Worm (Caenorhabditis elegans) whole organism, midembryonic: ENCODE results near the gene ipp-5.

ENCODE experiments used
- T22C8.4 ChIP-seq: fragments of 200-800 bp; sonication (Bioruptor generic); IDR thresholded peaks from 2 replicates; pipeline ENCODE4 v1.3.6; 2022; ENCODE audit warnings: missing genetic modification characterization, missing compliant biosample characterization
- cog-1 ChIP-seq: sonication (generic microtip); optimal IDR thresholded peaks from 2 replicates; lab custom pipeline; 2016; ENCODE audit warnings: missing genetic modification characterization, missing compliant biosample characterization
- flt-1 ChIP-seq: fragments of 200-800 bp; sonication (Bioruptor generic); IDR thresholded peaks from 2 replicates; pipeline ENCODE4 v1.3.6; 2022; ENCODE audit warnings: missing genetic modification characterization, missing compliant biosample characterization
- klf-2 ChIP-seq: fragments of 200-800 bp; sonication (Bioruptor generic); conservative IDR thresholded peaks from 2 replicates; pipeline ENCODE4 v1.3.6; 2022; ENCODE audit warnings: missing genetic modification reagents, missing genetic modification characterization, missing compliant biosample characterization
- med-1 ChIP-seq: sonication (generic microtip); optimal IDR thresholded peaks from 2 replicates; lab custom pipeline; 2017; ENCODE audit warnings: missing genetic modification characterization, mild to moderate bottlenecking, missing compliant biosample characterization, antibody characterized with exemption, missing genetic modification reagents; ENCODE audit not compliant: insufficient read depth
- ref-1 ChIP-seq: fragments of 200-800 bp; sonication (Bioruptor generic); conservative IDR thresholded peaks from 2 replicates; pipeline ENCODE4 v1.3.6; 2022; ENCODE audit warnings: missing genetic modification reagents, missing genetic modification characterization, missing compliant biosample characterization
- tab-1 ChIP-seq: fragments of 200-800 bp; sonication (Bioruptor generic); IDR thresholded peaks from 2 replicates; pipeline ENCODE4 v1.3.6; 2022; ENCODE audit warnings: missing genetic modification characterization, missing compliant biosample characterization
- ztf-23 ChIP-seq: fragments of 200-800 bp; sonication (Bioruptor generic); IDR thresholded peaks from 2 replicates; pipeline ENCODE4 v1.3.6; 2022; ENCODE audit warnings: missing genetic modification reagents, missing genetic modification characterization, missing compliant biosample characterization
- ztf-29 ChIP-seq: fragments of 200-800 bp; sonication (Bioruptor generic); IDR thresholded peaks from 2 replicates; pipeline ENCODE4 v1.3.6; 2022; ENCODE audit warnings: missing genetic modification reagents, missing genetic modification characterization, missing compliant biosample characterization

Gene ipp-5

DNA sequence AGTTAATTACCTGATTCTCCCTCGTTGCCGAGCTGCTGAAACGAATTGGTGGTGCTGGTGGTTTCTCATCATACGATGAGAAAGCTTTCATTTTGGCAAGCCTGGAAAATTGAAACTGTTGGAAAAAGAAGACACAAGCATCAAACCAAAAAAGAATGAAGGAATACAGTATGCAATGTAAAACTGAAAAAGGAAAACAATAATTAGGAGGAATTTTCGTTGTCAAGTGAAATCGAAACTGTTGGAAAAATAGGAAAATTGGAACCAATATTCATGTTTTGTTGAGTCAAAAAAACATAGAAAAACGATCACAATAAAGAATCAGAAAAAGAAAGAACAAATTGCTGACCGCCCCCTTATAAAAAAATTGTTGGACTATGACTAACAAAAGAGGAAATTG, 17.2 kb downstream of the ipp-5 start, which contains the start of gene pak-1:
Gene pak-1 (minus strand): TSS at position 101 of the 400 bp plus-strand sequence.
- no peak for TF ChIP-seq ztf-29 (GFP tag; lab: Robert Waterston, UW)
- TF ChIP-seq tab-1 (GFP tag; lab: Robert Waterston, UW), result no peak
- TF ChIP-seq klf-2 (GFP tag; lab: Robert Waterston, UW), result no peak
- no peak for TF ChIP-seq ref-1 (GFP tag; lab: Robert Waterston, UW)
- no peak for TF ChIP-seq med-1 (GFP tag; lab: Kevin White, UChicago)
- no peak for TF ChIP-seq cog-1
- TF ChIP-seq ztf-23, result no peak
- no peak for TF ChIP-seq flt-1
- TF ChIP-seq T22C8.4 (GFP tag; lab: Robert Waterston, UW), result no peak

DNA sequence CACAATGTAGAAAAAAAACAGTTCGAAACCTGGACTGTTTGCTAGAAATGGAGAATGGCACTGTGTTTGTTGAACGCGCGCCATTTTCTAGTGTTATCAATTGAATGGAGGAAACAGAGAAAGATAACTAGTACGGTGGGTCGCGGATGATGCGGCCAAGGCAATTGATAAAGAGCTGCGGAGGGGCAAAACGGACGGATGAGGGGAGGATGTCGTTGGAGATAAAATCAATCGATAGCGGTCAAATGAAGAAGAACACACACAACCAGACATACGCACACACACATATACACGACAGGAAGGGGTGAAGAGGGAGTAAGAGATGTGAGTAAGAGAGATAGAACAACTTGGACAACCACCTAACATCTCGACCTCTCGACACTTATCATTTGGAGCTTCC, 18.8 kb downstream of the ipp-5 start:
- TF ChIP-seq tab-1 (GFP tag; lab: Robert Waterston, UW) (no peak), ztf-23 (no peak), med-1 (GFP tag; lab: Kevin White, UChicago) (no peak), ztf-29 (GFP tag; lab: Robert Waterston, UW) (no peak), flt-1 (0 out of 2 replicates have a peak, but pooled peaks have one; percentile 19), T22C8.4 (GFP tag; lab: Robert Waterston, UW) (peak; percentile 63), klf-2 (GFP tag; lab: Robert Waterston, UW) (no peak)

DNA sequence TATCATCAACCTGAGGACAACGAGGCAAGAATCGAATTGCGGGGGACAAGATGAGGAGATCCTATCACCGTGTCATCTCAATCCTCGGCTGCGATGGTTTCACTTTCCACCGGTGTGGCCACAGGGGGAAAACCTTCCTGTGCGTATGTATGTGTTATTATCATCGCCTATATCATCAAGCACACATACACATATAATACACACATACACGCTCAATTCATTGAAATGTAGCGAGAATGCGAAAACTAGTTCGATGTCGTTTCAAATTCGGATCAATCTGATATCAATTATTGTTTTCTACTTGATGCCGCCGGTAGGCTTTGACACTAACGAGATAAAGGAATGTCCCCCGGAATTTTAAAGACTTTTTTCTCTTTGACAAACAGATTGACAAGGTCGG, 19.6 kb downstream of the ipp-5 start:
- TF ChIP-seq ref-1 (GFP tag; lab: Robert Waterston, UW) (no peak), cog-1 (no peak), ztf-23 (no peak), T22C8.4 (GFP tag; lab: Robert Waterston, UW) (no peak), flt-1 (no peak), med-1 (GFP tag; lab: Kevin White, UChicago) (no peak), klf-2 (GFP tag; lab: Robert Waterston, UW) (no peak), ztf-29 (GFP tag; lab: Robert Waterston, UW) (no peak), tab-1 (GFP tag; lab: Robert Waterston, UW) (no peak)

DNA sequence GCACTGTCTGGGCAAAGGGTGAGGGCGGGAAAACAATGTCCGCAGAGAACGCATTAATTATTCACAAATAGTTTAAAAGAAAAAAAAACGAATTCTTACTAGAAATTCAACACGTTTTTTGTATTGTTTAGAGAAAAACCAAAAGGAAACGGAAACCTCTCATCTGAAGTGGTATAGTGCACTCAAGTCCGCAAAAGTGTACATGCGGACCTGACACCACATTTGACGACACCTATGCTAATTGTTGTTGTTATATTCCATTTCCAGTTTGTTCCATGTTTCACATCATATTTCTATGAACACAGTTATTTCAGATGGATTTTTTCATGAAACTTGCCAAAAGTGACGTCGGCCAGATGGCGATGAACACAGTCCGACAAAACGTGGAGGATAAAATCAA, 21.5 kb downstream of the ipp-5 start, which contains the start of gene C45B2.6:
Gene C45B2.6 (plus strand): TSS at position 136 of the 400 bp plus-strand sequence.
- TF ChIP-seq tab-1 (GFP tag; lab: Robert Waterston, UW), result no peak

DNA sequence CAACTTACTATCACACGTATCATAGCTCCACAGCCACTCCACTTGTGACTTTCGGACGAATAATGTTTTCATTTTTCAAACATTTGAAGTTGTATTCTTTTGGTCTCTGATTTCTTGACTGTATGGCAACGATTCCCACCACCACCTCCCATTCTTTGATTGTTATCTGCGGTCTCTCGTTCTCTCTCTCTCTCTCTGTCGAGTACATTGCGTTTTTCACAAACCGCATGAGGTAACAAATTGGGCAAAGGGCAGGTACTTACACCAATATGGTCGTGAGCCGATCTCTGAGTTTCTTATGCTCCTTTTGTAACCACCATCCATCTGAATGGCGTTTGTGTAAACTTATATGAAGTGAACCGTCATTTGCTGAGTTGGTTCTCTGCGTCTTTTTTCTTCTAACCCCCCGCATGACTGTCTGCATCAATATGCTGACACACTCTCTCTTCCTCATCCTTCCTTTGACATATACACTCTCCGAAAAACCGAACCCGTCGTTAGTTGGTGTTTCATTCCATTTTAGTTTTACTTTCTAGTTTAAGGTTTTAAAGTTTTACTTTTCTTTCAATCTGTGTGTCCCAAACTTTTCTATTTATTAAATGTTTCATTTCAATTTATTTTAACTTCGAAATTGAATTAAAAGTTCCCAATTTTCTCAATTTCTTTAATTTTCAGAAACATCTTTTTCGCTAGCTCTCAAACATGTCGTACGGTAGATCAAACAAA, 26.5 kb downstream of the ipp-5 start, which contains the start of gene gln-1:
Gene gln-1 (plus strand): TSS at position 676 of the 726 bp plus-strand sequence.
- TF ChIP-seq ztf-23 (0 out of 2 replicates have a peak, but pooled peaks have one; percentile 18), tab-1 (GFP tag; lab: Robert Waterston, UW) (no peak)

DNA sequence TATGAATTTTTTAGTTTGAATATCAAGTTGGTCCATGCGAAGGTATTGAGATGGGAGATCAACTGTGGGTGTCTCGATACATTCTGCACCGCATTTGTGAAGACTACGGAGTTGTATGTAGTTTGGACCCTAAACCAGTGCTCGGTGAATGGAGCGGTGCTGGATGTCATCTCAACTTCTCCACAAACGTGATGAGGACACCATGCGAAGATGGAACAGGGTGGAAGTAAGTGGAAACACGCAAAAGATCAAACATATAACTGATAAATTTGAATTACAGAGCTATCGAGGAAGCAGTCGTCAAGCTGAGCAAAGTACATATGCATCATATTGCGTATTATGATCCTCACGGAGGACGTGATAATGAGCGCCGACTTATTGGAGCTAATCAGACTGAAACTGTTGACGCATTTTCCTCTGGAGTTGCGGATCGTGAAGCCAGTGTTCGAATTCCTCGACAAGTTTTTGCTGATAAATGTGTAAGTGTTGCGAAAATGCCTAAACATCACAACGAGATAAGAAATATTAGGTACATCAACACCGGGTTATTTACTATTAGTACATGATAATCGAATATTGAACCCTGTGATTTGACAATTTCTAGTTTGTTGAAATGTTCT, 28.0 kb downstream of the ipp-5 start:
- no peak for TF ChIP-seq med-1 (GFP tag; lab: Kevin White, UChicago)
- TF ChIP-seq ztf-23, result no peak
- no peak for TF ChIP-seq ref-1 (GFP tag; lab: Robert Waterston, UW)
- TF ChIP-seq ztf-29 (GFP tag; lab: Robert Waterston, UW), result no peak

DNA sequence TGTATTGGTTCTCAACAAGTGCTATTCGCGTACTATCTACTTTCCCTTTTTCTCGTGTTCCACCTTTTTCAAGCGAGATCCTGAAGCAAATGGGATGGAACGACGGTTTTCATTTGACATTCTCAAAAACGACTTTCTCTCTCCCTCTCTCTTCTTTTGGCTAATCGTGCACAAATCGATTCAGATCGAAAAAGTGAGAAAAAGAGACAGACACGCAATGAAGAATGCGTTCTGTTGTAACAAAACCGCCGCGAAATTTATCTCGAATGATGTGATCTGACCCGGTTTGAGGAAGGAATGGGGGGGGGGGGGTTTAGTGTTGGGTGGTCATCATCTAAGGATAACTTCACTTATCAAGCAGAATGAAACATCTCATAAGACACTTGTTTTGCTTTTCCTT, 33.1 kb downstream of the ipp-5 start:
- TF ChIP-seq ztf-29 (GFP tag; lab: Robert Waterston, UW) (no peak), flt-1 (no peak), tab-1 (GFP tag; lab: Robert Waterston, UW) (no peak), klf-2 (GFP tag; lab: Robert Waterston, UW) (no peak), med-1 (GFP tag; lab: Kevin White, UChicago) (no peak), ref-1 (GFP tag; lab: Robert Waterston, UW) (no peak), ztf-23 (no peak), T22C8.4 (GFP tag; lab: Robert Waterston, UW) (no peak), cog-1 (no peak)

DNA sequence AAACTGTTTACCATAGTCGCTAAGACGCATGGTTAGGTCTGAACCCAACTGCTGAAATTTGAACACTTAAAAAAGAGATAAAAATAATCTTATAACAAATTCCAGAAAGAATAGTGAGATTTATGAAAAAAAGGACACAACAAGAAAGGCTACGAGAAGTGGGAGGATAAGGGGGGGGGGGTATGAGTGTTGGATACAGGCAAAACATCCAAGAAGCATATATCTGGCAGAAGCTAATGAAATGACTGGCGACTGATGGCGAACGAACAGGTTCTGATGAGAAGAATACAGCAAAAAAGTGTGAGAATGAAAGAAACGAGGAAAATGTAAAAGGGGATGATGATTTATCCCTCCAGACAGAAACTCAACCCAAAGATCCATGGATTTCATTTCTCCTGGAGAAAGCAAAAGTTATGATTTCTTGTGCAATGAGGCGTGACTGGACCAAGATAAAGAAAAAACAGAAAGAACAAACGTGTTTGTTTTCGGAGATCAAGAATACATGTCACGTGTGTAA, 34.7 kb downstream of the ipp-5 start, which contains the start of gene ptr-4:
Gene ptr-4 (minus strand): TSS at position 51 of the 517 bp plus-strand sequence.
- TF ChIP-seq cog-1, result no peak
- no peak for TF ChIP-seq ztf-29 (GFP tag; lab: Robert Waterston, UW)
- TF ChIP-seq ztf-23, result no peak
- no peak for TF ChIP-seq T22C8.4 (GFP tag; lab: Robert Waterston, UW)
- no peak for TF ChIP-seq flt-1
- no peak for TF ChIP-seq tab-1 (GFP tag; lab: Robert Waterston, UW)

DNA sequence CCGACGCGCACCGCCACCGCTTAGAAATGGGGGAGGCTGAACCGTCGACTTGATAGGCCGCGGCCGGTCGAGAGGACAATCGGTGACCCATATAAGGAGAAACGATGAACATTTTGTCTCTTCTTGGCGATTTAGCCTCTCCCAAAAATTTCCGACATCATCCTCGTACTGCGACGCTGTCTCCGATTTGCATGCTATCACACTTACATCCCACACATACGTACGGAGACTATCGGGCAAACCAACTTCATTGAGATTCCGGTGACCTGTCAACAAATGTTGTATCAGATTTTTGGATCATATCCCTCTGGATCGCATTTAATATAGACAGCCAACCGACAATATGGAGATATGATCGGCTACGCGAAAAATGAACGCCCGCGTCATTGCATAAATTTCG, 35.3 kb downstream of the ipp-5 start:
- TF ChIP-seq cog-1 (peak; percentile 18), tab-1 (GFP tag; lab: Robert Waterston, UW) (no peak)

DNA sequence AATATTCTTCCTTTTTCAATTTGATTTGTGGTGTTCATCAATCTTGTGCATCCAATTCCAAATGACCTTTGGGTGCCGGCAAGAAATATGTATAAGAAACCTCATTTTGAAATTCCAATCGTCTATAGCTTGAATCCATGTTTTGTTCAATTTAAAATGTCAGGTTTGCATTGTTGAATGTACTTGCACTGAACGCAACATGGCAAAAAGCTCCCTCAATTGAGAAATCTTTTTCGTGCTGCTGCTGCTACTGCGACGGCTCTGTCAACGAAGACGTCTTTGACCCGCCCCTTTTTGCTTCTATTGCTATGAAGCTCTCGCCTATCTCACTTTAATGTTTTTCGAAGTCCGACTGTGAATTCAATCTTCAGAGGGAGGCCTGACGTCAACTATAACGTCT, 43.9 kb downstream of the ipp-5 start, which contains the start of gene lgc-58:
Gene lgc-58 (plus strand): TSS at position 301 of the 400 bp plus-strand sequence.
- TF ChIP-seq tab-1 (GFP tag; lab: Robert Waterston, UW) (no peak), ref-1 (GFP tag; lab: Robert Waterston, UW) (no peak), T22C8.4 (GFP tag; lab: Robert Waterston, UW) (no peak), med-1 (GFP tag; lab: Kevin White, UChicago) (no peak), klf-2 (GFP tag; lab: Robert Waterston, UW) (no peak), ztf-23 (no peak), cog-1 (no peak), flt-1 (no peak), ztf-29 (GFP tag; lab: Robert Waterston, UW) (no peak)
